Worm (Caenorhabditis elegans): ENCODE measurements around the gene cah-1.

DNA sequence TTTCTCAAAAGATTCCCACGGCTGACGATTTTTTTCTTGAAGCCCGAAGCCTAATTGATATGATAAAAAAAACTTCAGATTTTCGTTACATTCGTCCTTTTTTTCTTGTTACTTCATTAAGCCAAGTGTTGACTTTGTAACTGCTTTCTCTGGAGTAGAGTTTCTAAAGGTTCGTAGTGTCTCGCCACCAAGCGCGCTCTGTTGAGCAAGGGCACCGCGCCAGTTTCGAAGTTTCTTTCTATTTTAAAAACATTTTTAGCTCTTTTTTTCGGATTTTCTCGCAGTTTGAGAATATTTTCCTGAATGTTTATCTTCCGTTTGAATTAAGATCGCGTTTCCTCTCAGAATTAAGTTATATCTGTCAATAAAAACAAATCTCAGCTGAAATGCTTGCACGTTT lies 8.9 kb downstream of the cah-1 start:
- no peak for TF ChIP-seq ama-1 (optimal IDR thresholded peaks at IDR 0.05)
- no peak for TF ChIP-seq blmp-1 (tag; optimal IDR thresholded peaks at IDR 0.05; ENCODE audit: insufficient read depth)
- TF ChIP-seq mab-5 (tag; optimal IDR thresholded peaks at IDR 0.05), result no peak
- TF ChIP-seq unc-39 (tag; optimal IDR thresholded peaks at IDR 0.05), result no peak
- no peak for TF ChIP-seq C34F6.9 (tag; optimal IDR thresholded peaks at IDR 0.05)
- no peak for TF ChIP-seq nhr-237 (tag; optimal IDR thresholded peaks at IDR 0.05)
- no peak for TF ChIP-seq aly-2 (tag; optimal IDR thresholded peaks at IDR 0.05)
- no peak for TF ChIP-seq snpc-4 (tag; optimal IDR thresholded peaks at IDR 0.05)
- no peak for TF ChIP-seq elt-3 (tag; optimal IDR thresholded peaks at IDR 0.05)
- no peak for TF ChIP-seq nhr-25 (tag; optimal IDR thresholded peaks at IDR 0.05)
- TF ChIP-seq nhr-12 (tag; optimal IDR thresholded peaks at IDR 0.05), result no peak
